Fruit fly (Drosophila melanogaster) Kc167 (cell line): ENCODE data around the gene Lint-O.

ENCODE experiments used
- Myc ChIP-seq: fragments of >200 bp; optimal IDR thresholded peaks from 2 replicates; lab custom pipeline; 2017; ENCODE audit warnings: missing external identifiers
- insv ChIP-seq: fragments of >200 bp; optimal IDR thresholded peaks from 3 replicates; lab custom pipeline; 2018; ENCODE audit warnings: missing external identifiers
- psq ChIP-seq: fragments of >200 bp; optimal IDR thresholded peaks from 2 replicates; lab custom pipeline; 2017; ENCODE audit warnings: missing external identifiers
- ttk ChIP-seq: sonication (Bioruptor generic); optimal IDR thresholded peaks from 2 replicates; lab custom pipeline; 2017; ENCODE audit warnings: missing external identifiers

- no peak for TF ChIP-seq insv (lab: Kevin White, UChicago)
- no peak for TF ChIP-seq psq (lab: Kevin White, UChicago)
- no peak for TF ChIP-seq ttk (lab: Kevin White, UChicago)
- no peak for TF ChIP-seq Myc (lab: Kevin White, UChicago)
Observed at dm6 chrX:2662540-2663133, 35.9 kb upstream of the Lint-O start.
